Worm (Caenorhabditis elegans): ENCODE measurements around the gene R07E3.1.

Gene R07E3.1

ce11 chrX:10307495-10307894 is 33.5 kb downstream of the R07E3.1 start, which contains the start of gene F41E7.7:
Gene F41E7.7 (plus strand): TSS chrX:10307795.
- TF ChIP-seq snpc-4 (tag; optimal IDR thresholded peaks at IDR 0.05), result no peak
- no peak for TF ChIP-seq nhr-10 (tag; optimal IDR thresholded peaks at IDR 0.05)
- TF ChIP-seq T20F7.1 (GFP tag; optimal IDR thresholded peaks at IDR 0.05), result no peak
- no peak for TF ChIP-seq zfp-2 (tag; optimal IDR thresholded peaks at IDR 0.05)
- TF ChIP-seq arid-1 (GFP tag; conservative IDR thresholded peaks at IDR 0.05), result no peak
- TF ChIP-seq ama-1 (optimal IDR thresholded peaks at IDR 0.05), result no peak
- TF ChIP-seq jun-1 (tag; optimal IDR thresholded peaks at IDR 0.05), result no peak
- no peak for TF ChIP-seq hlh-30 (tag; optimal IDR thresholded peaks at IDR 0.05; ENCODE audit: insufficient read depth)

DNA sequence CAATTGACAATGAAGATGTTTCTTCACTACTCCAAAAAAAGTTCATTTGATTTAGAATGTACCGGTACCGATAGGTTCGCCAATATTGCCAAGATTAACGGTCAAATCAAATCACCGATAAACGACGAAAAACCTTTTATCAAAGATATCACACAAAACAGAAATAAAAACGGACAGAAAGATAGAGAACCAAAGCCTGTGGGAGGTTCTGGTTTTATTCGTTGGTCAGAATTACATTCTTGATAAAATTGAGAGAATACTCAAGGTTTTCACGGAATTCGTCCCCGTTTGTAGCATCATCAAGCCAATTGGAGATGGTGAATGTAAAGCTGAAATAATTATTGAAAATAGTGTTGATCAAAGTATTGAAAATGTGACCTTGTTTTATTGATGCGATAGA is 34.0 kb downstream of the R07E3.1 start:
- TF ChIP-seq Y105C5A.15 (GFP tag; IDR thresholded peaks at IDR 0.05), result no peak
- no peak for TF ChIP-seq spr-1 (tag; optimal IDR thresholded peaks at IDR 0.05)
- no peak for TF ChIP-seq nhr-76 (tag; optimal IDR thresholded peaks at IDR 0.05)
- TF ChIP-seq unc-62 (GFP tag; optimal IDR thresholded peaks at IDR 0.05 in 1 of 2), result no peak
- no peak for TF ChIP-seq unc-62 (tag; optimal IDR thresholded peaks at IDR 0.05)
- TF ChIP-seq nhr-25 (tag; optimal IDR thresholded peaks at IDR 0.05; ENCODE audit: borderline replicate concordance, insufficient read depth), result peak; percentile 25
- no peak for TF ChIP-seq fkh-10 (GFP tag; optimal IDR thresholded peaks at IDR 0.05)
- no peak for TF ChIP-seq jun-1 (tag; optimal IDR thresholded peaks at IDR 0.05)
- no peak for TF ChIP-seq hlh-11 (tag; optimal IDR thresholded peaks at IDR 0.05)

ce11 chrX:10306289-10306688 is 34.7 kb downstream of the R07E3.1 start, which contains the start of gene cnc-8:
Gene cnc-8 (plus strand): TSS chrX:10306595.
- TF ChIP-seq dve-1 (tag; optimal IDR thresholded peaks at IDR 0.05; ENCODE audit: insufficient read depth), result peak; percentile 9
- TF ChIP-seq daf-12 (tag; optimal IDR thresholded peaks at IDR 0.05), result no peak
- TF ChIP-seq nhr-25 (tag; optimal IDR thresholded peaks at IDR 0.05; ENCODE audit: borderline replicate concordance, insufficient read depth), result peak; percentile 29
- peak; percentile 22 for TF ChIP-seq mep-1 (tag; optimal IDR thresholded peaks at IDR 0.05)
- TF ChIP-seq lin-29 (GFP tag; IDR thresholded peaks at IDR 0.05), result no peak
- TF ChIP-seq aha-1 (tag), result peak; percentile 49

- TF ChIP-seq lin-38 (GFP tag; IDR thresholded peaks at IDR 0.05) (no peak), aha-1 (tag) (no peak), mxl-2 (GFP tag; conservative IDR thresholded peaks at IDR 0.05) (no peak), nhr-41 (GFP tag; IDR thresholded peaks at IDR 0.05) (no peak), dve-1 (tag; optimal IDR thresholded peaks at IDR 0.05; ENCODE audit: insufficient read depth) (no peak), mxl-3 (GFP tag; optimal IDR thresholded peaks at IDR 0.05) (peak; percentile 54), egl-27 (tag; optimal IDR thresholded peaks at IDR 0.05) (no peak), ceh-28 (tag; optimal IDR thresholded peaks at IDR 0.05) (no peak), saeg-2 (GFP tag; IDR thresholded peaks at IDR 0.05) (no peak), hlh-30 (tag; optimal IDR thresholded peaks at IDR 0.05; ENCODE audit: insufficient read depth) (peak; percentile 32), egl-43 (GFP tag; IDR thresholded peaks at IDR 0.05) (no peak), Y75B8A.6 (GFP tag; IDR thresholded peaks at IDR 0.05) (no peak), ztf-7 (tag; optimal IDR thresholded peaks at IDR 0.05) (no peak), nhr-76 (tag; optimal IDR thresholded peaks at IDR 0.05) (no peak), nhr-28 (tag; optimal IDR thresholded peaks at IDR 0.05) (peak; percentile 16), php-3 (GFP tag; IDR thresholded peaks at IDR 0.05) (no peak), ama-1 (optimal IDR thresholded peaks at IDR 0.05) (no peak), ztf-11 (tag; optimal IDR thresholded peaks at IDR 0.05) (no peak), madf-9 (GFP tag; conservative IDR thresholded peaks at IDR 0.05) (no peak), nhr-237 (tag; optimal IDR thresholded peaks at IDR 0.05) (no peak), daf-16 (GFP tag; optimal IDR thresholded peaks at IDR 0.05) (no peak), daf-16 (tag; optimal IDR thresholded peaks at IDR 0.05) (no peak), Y105C5A.15 (GFP tag; IDR thresholded peaks at IDR 0.05) (no peak), lim-7 (GFP tag; IDR thresholded peaks at IDR 0.05) (no peak), aly-2 (tag; optimal IDR thresholded peaks at IDR 0.05) (no peak), mdl-1 (tag; optimal IDR thresholded peaks at IDR 0.05) (peak in 1 of 2 experiments; percentile 21), F49E8.2 (tag; optimal IDR thresholded peaks at IDR 0.05; ENCODE audit: borderline replicate concordance) (no peak)
Observed at ce11 chrX:10304178-10304577, 36.8 kb downstream of the R07E3.1 start, which contains the start of gene fipr-21. Gene fipr-21 (plus strand): TSS chrX:10304529.
